Worm (Caenorhabditis elegans): ENCODE data around the gene hil-4.

- no peak for TF ChIP-seq ztf-11 (tag; optimal IDR thresholded peaks at IDR 0.05)
- no peak for TF ChIP-seq elt-1 (tag; optimal IDR thresholded peaks at IDR 0.05)
- TF ChIP-seq unc-62 (GFP tag; optimal IDR thresholded peaks at IDR 0.05) = no peak
- no peak for TF ChIP-seq eor-1 (tag; optimal IDR thresholded peaks at IDR 0.05)
- no peak for TF ChIP-seq fkh-10 (GFP tag; optimal IDR thresholded peaks at IDR 0.05)
- TF ChIP-seq lin-39 (tag; optimal IDR thresholded peaks at IDR 0.05) = no peak
- no peak for TF ChIP-seq skn-1 (tag; optimal IDR thresholded peaks at IDR 0.05)
- TF ChIP-seq lin-15B (tag; optimal IDR thresholded peaks at IDR 0.05) = no peak
- no peak for TF ChIP-seq nhr-237 (tag; optimal IDR thresholded peaks at IDR 0.05)
- TF ChIP-seq unc-39 (tag; optimal IDR thresholded peaks at IDR 0.05) = no peak
- no peak for TF ChIP-seq jun-1 (tag; optimal IDR thresholded peaks at IDR 0.05)
- TF ChIP-seq elt-3 (tag; optimal IDR thresholded peaks at IDR 0.05) = no peak
- no peak for TF ChIP-seq egl-27 (tag; optimal IDR thresholded peaks at IDR 0.05)
These were observed 37.5 kb downstream of the hil-4 start, which contains the start of gene R02F11.11 for ce11 chrV:4791569-4791968.

Data from whole organism, L3 larva.